Fruit fly (Drosophila melanogaster) whole organism, embryonic: ENCODE data around the gene Pp1alpha-96A.
A peak's percentile ranks its signal among the peaks of the same experiment; 100 is the strongest.

Experiments
- Ada2b ChIP-seq: fragments of 200-800 bp; sonication (Bioruptor generic); IDR thresholded peaks from 2 replicates; pipeline ENCODE4 v1.3.6; 2022; ENCODE audit warnings: missing biosample characterization, missing genetic modification characterization
- Aef1 ChIP-seq: fragments of 200-800 bp; sonication (Bioruptor generic); IDR thresholded peaks from 3 replicates; pipeline ENCODE4 v1.3.6; 2022; ENCODE audit warnings: missing biosample characterization, missing genetic modification characterization
- CG10147 ChIP-seq: fragments of 200-800 bp; sonication (Bioruptor generic); optimal IDR thresholded peaks from 2 replicates; lab custom pipeline; 2019; ENCODE audit warnings: missing biosample characterization, mild to moderate bottlenecking, missing genetic modification characterization, moderate library complexity
- CG11398 ChIP-seq: fragments of 200-800 bp; sonication (Bioruptor generic); optimal IDR thresholded peaks from 2 replicates; lab custom pipeline; 2016; ENCODE audit warnings: missing biosample characterization, missing genetic modification characterization
- CG12155 ChIP-seq: fragments of 200-800 bp; sonication (Bioruptor generic); optimal IDR thresholded peaks from 3 replicates; lab custom pipeline; 2016; ENCODE audit warnings: missing biosample characterization, missing genetic modification characterization
- CG12744 ChIP-seq: fragments of 200-800 bp; sonication (Bioruptor generic); optimal IDR thresholded peaks from 2 replicates; lab custom pipeline; 2016; ENCODE audit warnings: missing biosample characterization, missing genetic modification characterization
- CG14965 ChIP-seq: fragments of 200-800 bp; sonication (Bioruptor generic); optimal IDR thresholded peaks from 2 replicates; lab custom pipeline; 2016; ENCODE audit warnings: missing biosample characterization, missing genetic modification characterization, borderline replicate concordance
- CG15011 ChIP-seq: fragments of 200-800 bp; sonication (Bioruptor generic); optimal IDR thresholded peaks from 3 replicates; lab custom pipeline; 2018; ENCODE audit warnings: missing biosample characterization, mild to moderate bottlenecking, missing genetic modification characterization
- CG15479 ChIP-seq: fragments of 200-800 bp; sonication (Bioruptor generic); optimal IDR thresholded peaks from 3 replicates; lab custom pipeline; 2019; ENCODE audit warnings: missing biosample characterization, mild to moderate bottlenecking, missing genetic modification characterization, moderate library complexity
- CG17186 ChIP-seq: fragments of 200-800 bp; sonication (Bioruptor generic); optimal IDR thresholded peaks from 3 replicates; lab custom pipeline; 2017; ENCODE audit warnings: missing biosample characterization, missing genetic modification reagents, missing genetic modification characterization
- CG18476 ChIP-seq: fragments of 200-800 bp; sonication (Bioruptor generic); optimal IDR thresholded peaks from 2 replicates; lab custom pipeline; 2016; ENCODE audit warnings: missing biosample characterization, mild to moderate bottlenecking, missing genetic modification characterization
- CG34376 ChIP-seq: fragments of 200-800 bp; sonication (Bioruptor generic); optimal IDR thresholded peaks from 2 replicates; lab custom pipeline; 2018; ENCODE audit warnings: missing biosample characterization, mild to moderate bottlenecking, missing genetic modification characterization
- CG3995 ChIP-seq: fragments of 200-800 bp; sonication (Bioruptor generic); optimal IDR thresholded peaks from 3 replicates; lab custom pipeline; 2016; ENCODE audit warnings: missing biosample characterization, missing genetic modification characterization
- CG4854 ChIP-seq: fragments of 200-800 bp; sonication (Bioruptor generic); optimal IDR thresholded peaks from 2 replicates; lab custom pipeline; 2016; ENCODE audit warnings: missing biosample characterization, missing genetic modification characterization, inconsistent platforms
- CG6683 ChIP-seq: fragments of 200-800 bp; sonication (Bioruptor generic); optimal IDR thresholded peaks from 2 replicates; lab custom pipeline; 2017; ENCODE audit warnings: missing biosample characterization, mild to moderate bottlenecking, missing genetic modification characterization, missing genetic modification reagents
- CG6689 ChIP-seq: fragments of 200-800 bp; sonication (Bioruptor generic); IDR thresholded peaks from 2 replicates; pipeline ENCODE4 v1.3.6; 2022; ENCODE audit warnings: missing biosample characterization, missing genetic modification characterization
- CG6765 ChIP-seq: fragments of 200-800 bp; sonication (Bioruptor generic); optimal IDR thresholded peaks from 3 replicates; lab custom pipeline; 2017; ENCODE audit warnings: missing biosample characterization, mild to moderate bottlenecking, missing genetic modification characterization
- CG7372 ChIP-seq: fragments of 200-800 bp; sonication (Bioruptor generic); IDR thresholded peaks from 2 replicates; pipeline ENCODE4 v1.3.6; 2022; ENCODE audit warnings: missing biosample characterization, missing genetic modification characterization
- CG8281 ChIP-seq: fragments of 200-800 bp; sonication (Bioruptor generic); optimal IDR thresholded peaks from 2 replicates; lab custom pipeline; 2018; ENCODE audit warnings: missing biosample characterization, mild to moderate bottlenecking, missing genetic modification characterization, moderate library complexity
- CG8765 ChIP-seq: fragments of 200-800 bp; sonication (Bioruptor generic); IDR thresholded peaks from 2 replicates; pipeline ENCODE4 v1.3.6; 2022; ENCODE audit warnings: missing biosample characterization, missing genetic modification characterization
- CG9797 ChIP-seq: fragments of 200-800 bp; sonication (Bioruptor generic); optimal IDR thresholded peaks from 3 replicates; lab custom pipeline; 2018; ENCODE audit warnings: missing biosample characterization, mild to moderate bottlenecking, missing genetic modification characterization
- CG9817 ChIP-seq: fragments of 200-800 bp; sonication (Bioruptor generic); optimal IDR thresholded peaks from 2 replicates; lab custom pipeline; 2018; ENCODE audit warnings: missing biosample characterization, mild to moderate bottlenecking, missing genetic modification characterization, moderate library complexity
- Dbx ChIP-seq: fragments of 200-800 bp; sonication (Bioruptor generic); IDR thresholded peaks from 3 replicates; pipeline ENCODE4 v1.3.6; 2022; ENCODE audit warnings: missing biosample characterization, missing genetic modification characterization
- Dek ChIP-seq: fragments of 200-800 bp; sonication (Bioruptor generic); optimal IDR thresholded peaks from 3 replicates; lab custom pipeline; 2019; ENCODE audit warnings: missing biosample characterization, mild to moderate bottlenecking, missing genetic modification characterization, moderate library complexity
- Jarid2 ChIP-seq: fragments of 200-800 bp; sonication (Bioruptor generic); optimal IDR thresholded peaks from 3 replicates; lab custom pipeline; 2017; ENCODE audit warnings: mild to moderate bottlenecking, missing biosample characterization, missing genetic modification reagents, missing genetic modification characterization
- NC2α ChIP-seq: fragments of 200-800 bp; sonication (Bioruptor generic); optimal IDR thresholded peaks from 2 replicates; lab custom pipeline; 2016; ENCODE audit warnings: missing biosample characterization, missing genetic modification characterization
- NK7.1 ChIP-seq: fragments of 200-800 bp; sonication (Bioruptor generic); optimal IDR thresholded peaks from 3 replicates; lab custom pipeline; 2016; ENCODE audit warnings: missing biosample characterization, missing genetic modification characterization
- PHDP ChIP-seq: fragments of 200-800 bp; sonication (Bioruptor generic); optimal IDR thresholded peaks from 3 replicates; lab custom pipeline; 2018; ENCODE audit warnings: missing biosample characterization, mild to moderate bottlenecking, missing genetic modification characterization, moderate library complexity
- Poxn ChIP-seq: fragments of 200-800 bp; sonication (Bioruptor generic); IDR thresholded peaks from 2 replicates; pipeline ENCODE4 v1.3.6; 2022; ENCODE audit warnings: missing biosample characterization, missing genetic modification characterization
- Usf ChIP-seq: fragments of 200-800 bp; sonication (Bioruptor generic); optimal IDR thresholded peaks from 2 replicates; lab custom pipeline; 2017; ENCODE audit warnings: missing genotype, missing biosample characterization, missing genetic modification characterization
- cad ChIP-seq: fragments of >200 bp; optimal IDR thresholded peaks from 2 replicates; lab custom pipeline; 2017; ENCODE audit warnings: missing biosample characterization, missing genetic modification characterization
- fru ChIP-seq: fragments of >200 bp; optimal IDR thresholded peaks from 2 replicates; lab custom pipeline; 2017
- h ChIP-seq: fragments of >200 bp; optimal IDR thresholded peaks from 2 replicates; lab custom pipeline; 2017
- hbn ChIP-seq: fragments of 200-800 bp; sonication (Bioruptor generic); IDR thresholded peaks from 2 replicates; pipeline ENCODE4 v1.3.6; 2022; ENCODE audit warnings: missing biosample characterization, missing genetic modification characterization; ENCODE audit not compliant: partially characterized antibody
- jigr1 ChIP-seq: fragments of 200-800 bp; sonication (Bioruptor generic); IDR thresholded peaks from 3 replicates; pipeline ENCODE4 v1.3.6; 2022; ENCODE audit warnings: missing biosample characterization, missing genetic modification characterization
- kay ChIP-seq: fragments of 200-800 bp; sonication (Bioruptor generic); optimal IDR thresholded peaks from 2 replicates; lab custom pipeline; 2016; ENCODE audit warnings: missing biosample characterization, missing genetic modification characterization
- ken ChIP-seq: fragments of 200-800 bp; sonication (Bioruptor generic); IDR thresholded peaks from 3 replicates; pipeline ENCODE4 v1.3.6; 2022; ENCODE audit warnings: missing biosample characterization, missing genetic modification characterization
- lov ChIP-seq, 2 experiments: fragments of 200-800 bp in 1 of 2; fragments of >200 bp in 1 of 2; sonication (Bioruptor generic) in 1 of 2; IDR thresholded peaks in 1 of 2; optimal IDR thresholded peaks in 1 of 2; 2 replicates in 1 of 2; 3 replicates in 1 of 2; pipeline versions ENCODE4 v1.3.6 to Lab custom; 2017 to 2022; ENCODE audit warnings: missing biosample characterization in 1 of 2, missing genetic modification characterization in 1 of 2
- mirr ChIP-seq: fragments of 200-800 bp; sonication (Bioruptor generic); optimal IDR thresholded peaks from 3 replicates; lab custom pipeline; 2018; ENCODE audit warnings: missing biosample characterization, mild to moderate bottlenecking, missing genetic modification characterization
- oc ChIP-seq: fragments of 200-800 bp; sonication (Bioruptor generic); optimal IDR thresholded peaks from 2 replicates; lab custom pipeline; 2018; ENCODE audit warnings: missing biosample characterization, mild to moderate bottlenecking, missing genetic modification characterization, moderate library complexity
- prd ChIP-seq, 3 experiments: fragments of >200 bp in 2 of 3; fragments of 200-800 bp in 1 of 3; sonication (Bioruptor generic) in 1 of 3; optimal IDR thresholded peaks in 2 of 3; IDR thresholded peaks in 1 of 3; 2 replicates in 2 of 3; 3 replicates in 1 of 3; pipeline versions ENCODE4 v1.3.6 to Lab custom; 2017 to 2022; ENCODE audit warnings: missing biosample characterization in 1 of 3, missing genetic modification characterization in 1 of 3
- pum ChIP-seq: fragments of 200-800 bp; sonication (Bioruptor generic); optimal IDR thresholded peaks from 2 replicates; lab custom pipeline; 2016; ENCODE audit warnings: missing biosample characterization, missing genetic modification characterization
- repo ChIP-seq: fragments of 200-800 bp; sonication (Bioruptor generic); optimal IDR thresholded peaks from 2 replicates; lab custom pipeline; 2016; ENCODE audit warnings: missing biosample characterization, missing genetic modification characterization
- salm ChIP-seq: fragments of 200-800 bp; sonication (Bioruptor generic); optimal IDR thresholded peaks from 2 replicates; lab custom pipeline; 2018; ENCODE audit warnings: missing biosample characterization, mild to moderate bottlenecking, missing genetic modification characterization
- seq ChIP-seq: fragments of 200-800 bp; sonication (Bioruptor generic); IDR thresholded peaks from 2 replicates; pipeline ENCODE4 v1.3.6; 2022; ENCODE audit warnings: missing biosample characterization, missing genetic modification characterization
- tap ChIP-seq: fragments of 200-800 bp; optimal IDR thresholded peaks from 3 replicates; lab custom pipeline; 2019; ENCODE audit warnings: missing biosample characterization, mild to moderate bottlenecking, missing genetic modification characterization, moderate library complexity
- tgo ChIP-seq: fragments of 200-800 bp; sonication (Bioruptor generic); IDR thresholded peaks from 3 replicates; pipeline ENCODE4 v1.3.6; 2022; ENCODE audit warnings: missing biosample characterization, missing genetic modification characterization
- vnd ChIP-seq: fragments of 200-800 bp; sonication (Bioruptor generic); IDR thresholded peaks from 3 replicates; pipeline ENCODE4 v1.3.6; 2022; ENCODE audit warnings: missing biosample characterization, missing genetic modification characterization; ENCODE audit not compliant: partially characterized antibody
- vvl ChIP-seq: fragments of 200-800 bp; sonication (Bioruptor generic); IDR thresholded peaks from 2 replicates; pipeline ENCODE4 v1.3.6; 2022; ENCODE audit warnings: missing biosample characterization, missing genetic modification characterization
- wdn ChIP-seq: fragments of 200-800 bp; sonication (Bioruptor generic); IDR thresholded peaks from 2 replicates; pipeline ENCODE4 v1.3.6; 2022; ENCODE audit warnings: missing biosample characterization, missing genetic modification characterization

The Pp1alpha-96A gene

dm6 chr3R:24543033-24543675 lies 25.1 kb downstream of the Pp1alpha-96A start (continued):
- TF ChIP-seq seq (GFP tag; lab: Robert Waterston, UW) (peak; percentile 96), tap (tag; lab: Kevin White, UChicago) (peak; percentile 96), Ada2b (GFP tag; lab: Robert Waterston, UW) (peak; percentile 95), PHDP (tag; lab: Kevin White, UChicago) (peak; percentile 97), CG15479 (no peak), CG8765 (GFP tag; lab: Robert Waterston, UW) (peak; percentile 73), Dek (peak; percentile 93), CG11398 (GFP tag; lab: Kevin White, UChicago) (peak; percentile 75), CG9797 (GFP tag; lab: Kevin White, UChicago) (no peak), Usf (GFP tag; lab: Kevin White, UChicago) (peak; percentile 49), CG14965 (GFP tag; lab: Kevin White, UChicago) (peak; percentile 24), fru (lab: Kevin White, UChicago) (no peak), NC2α (peak; percentile 34), Jarid2 (no peak), tgo (GFP tag; lab: Robert Waterston, UW) (peak; percentile 95), CG6765 (GFP tag; lab: Kevin White, UChicago) (peak; percentile 75), jigr1 (peak; percentile 75; the same call in 2 of the 3 replicates), CG15011 (GFP tag; lab: Kevin White, UChicago) (peak; percentile 90), CG9817 (tag; lab: Kevin White, UChicago) (peak; percentile 94), lov (optimal IDR thresholded peaks at IDR 0.05; lab: Kevin White, UChicago) (no peak), lov (GFP tag; IDR thresholded peaks at IDR 0.05; lab: Robert Waterston, UW) (peak; percentile 93), CG17186 (GFP tag; lab: Kevin White, UChicago) (no peak), CG7372 (GFP tag; lab: Robert Waterston, UW) (peak; percentile 96), CG12744 (GFP tag; lab: Kevin White, UChicago) (peak; percentile 92), vvl (GFP tag; lab: Robert Waterston, UW) (peak; percentile 98), prd (optimal IDR thresholded peaks at IDR 0.05; lab: Kevin White, UChicago) (no peak), prd (GFP tag; IDR thresholded peaks at IDR 0.05; lab: Robert Waterston, UW) (peak; percentile 96), vnd (no peak), CG6683 (GFP tag; lab: Kevin White, UChicago) (peak; percentile 54), hbn (GFP tag; lab: Robert Waterston, UW) (no peak), cad (GFP tag; lab: Kevin White, UChicago) (no peak), ken (GFP tag; lab: Robert Waterston, UW) (peak; percentile 92), NK7.1 (peak; percentile 50), Poxn (GFP tag; lab: Robert Waterston, UW) (peak; percentile 73), oc (tag; lab: Kevin White, UChicago) (peak; percentile 94), repo (GFP tag; lab: Kevin White, UChicago) (peak; percentile 81), CG34376 (GFP tag; lab: Kevin White, UChicago) (peak; percentile 81), CG12155 (GFP tag; lab: Kevin White, UChicago) (peak; percentile 92), mirr (peak; percentile 94), Aef1 (GFP tag; lab: Robert Waterston, UW) (peak; percentile 95), salm (tag; lab: Kevin White, UChicago) (peak; percentile 88), wdn (GFP tag; lab: Robert Waterston, UW) (peak; percentile 92), CG4854 (no peak), CG10147 (GFP tag; lab: Kevin White, UChicago) (no peak), CG18476 (GFP tag; lab: Kevin White, UChicago) (peak; percentile 75), pum (peak; percentile 72), CG3995 (GFP tag; lab: Kevin White, UChicago) (peak; percentile 43), h (no peak), kay (GFP tag; lab: Kevin White, UChicago) (peak; percentile 76), CG8281 (tag; lab: Kevin White, UChicago) (peak; percentile 63), Dbx (GFP tag; lab: Robert Waterston, UW) (peak; percentile 96), CG6689 (GFP tag; lab: Robert Waterston, UW) (peak; percentile 93)
